Fruit fly (Drosophila melanogaster) whole organism, embryonic: ENCODE results near the gene Sodh2.

Source experiments
- Bdp1 ChIP-seq: fragments of 200-800 bp; sonication (Bioruptor generic); optimal IDR thresholded peaks from 3 replicates; lab custom pipeline; 2016; ENCODE audit warnings: missing biosample characterization, missing genetic modification characterization
- BtbVII ChIP-seq: fragments of 200-800 bp; sonication (Bioruptor generic); optimal IDR thresholded peaks from 3 replicates; lab custom pipeline; 2017; ENCODE audit warnings: missing biosample characterization, mild to moderate bottlenecking, missing genetic modification characterization
- CG10959 ChIP-seq: fragments of 200-800 bp; sonication (Bioruptor generic); IDR thresholded peaks from 2 replicates; pipeline ENCODE4 v1.3.6; 2022; ENCODE audit warnings: missing biosample characterization, missing genetic modification characterization
- CG12659 ChIP-seq: fragments of 200-800 bp; sonication (Bioruptor generic); optimal IDR thresholded peaks from 3 replicates; lab custom pipeline; 2017; ENCODE audit warnings: mild to moderate bottlenecking, missing biosample characterization, missing genetic modification reagents, missing genetic modification characterization
- CG13775 ChIP-seq: fragments of 200-800 bp; sonication (Bioruptor generic); optimal IDR thresholded peaks from 3 replicates; lab custom pipeline; 2017; ENCODE audit warnings: missing biosample characterization, mild to moderate bottlenecking, missing genetic modification characterization
- CG15479 ChIP-seq: fragments of 200-800 bp; sonication (Bioruptor generic); optimal IDR thresholded peaks from 3 replicates; lab custom pipeline; 2019; ENCODE audit warnings: missing biosample characterization, mild to moderate bottlenecking, missing genetic modification characterization, moderate library complexity
- CG17802 ChIP-seq: fragments of 200-800 bp; sonication (Bioruptor generic); optimal IDR thresholded peaks from 2 replicates; lab custom pipeline; 2018; ENCODE audit warnings: missing biosample characterization, mild to moderate bottlenecking, missing genetic modification characterization, moderate library complexity
- CG18262 ChIP-seq: fragments of 200-800 bp; optimal IDR thresholded peaks from 3 replicates; lab custom pipeline; 2019; ENCODE audit warnings: missing biosample characterization, mild to moderate bottlenecking, missing genetic modification characterization, moderate library complexity
- CG2875 ChIP-seq: fragments of 200-800 bp; sonication (Bioruptor generic); optimal IDR thresholded peaks from 2 replicates; lab custom pipeline; 2017; ENCODE audit warnings: missing biosample characterization, mild to moderate bottlenecking, missing genetic modification characterization, missing genetic modification reagents
- CG3065 ChIP-seq: fragments of 200-800 bp; sonication (Bioruptor generic); optimal IDR thresholded peaks from 2 replicates; lab custom pipeline; 2016; ENCODE audit warnings: missing biosample characterization, missing genetic modification characterization
- CG3163 ChIP-seq: fragments of 200-800 bp; sonication (Bioruptor generic); optimal IDR thresholded peaks from 3 replicates; lab custom pipeline; 2016; ENCODE audit warnings: missing biosample characterization, missing genetic modification characterization
- CG6272 ChIP-seq: fragments of 200-800 bp; sonication (Bioruptor generic); IDR thresholded peaks from 2 replicates; pipeline ENCODE4 v1.3.6; 2022; ENCODE audit warnings: missing biosample characterization, missing genetic modification characterization
- CG7963 ChIP-seq: fragments of 200-800 bp; sonication (Bioruptor generic); IDR thresholded peaks from 3 replicates; pipeline ENCODE4 v1.3.6; 2022; ENCODE audit warnings: missing biosample characterization, missing genetic modification characterization; ENCODE audit not compliant: partially characterized antibody
- CG7987 ChIP-seq: fragments of 200-800 bp; sonication (Bioruptor generic); optimal IDR thresholded peaks from 2 replicates; lab custom pipeline; 2018; ENCODE audit warnings: missing biosample characterization, mild to moderate bottlenecking, missing genetic modification characterization, moderate library complexity
- CG8765 ChIP-seq: fragments of 200-800 bp; sonication (Bioruptor generic); IDR thresholded peaks from 2 replicates; pipeline ENCODE4 v1.3.6; 2022; ENCODE audit warnings: missing biosample characterization, missing genetic modification characterization
- CG8944 ChIP-seq: fragments of 200-800 bp; sonication (Bioruptor generic); optimal IDR thresholded peaks from 3 replicates; lab custom pipeline; 2016; ENCODE audit warnings: missing biosample characterization, missing genetic modification characterization
- CG9437 ChIP-seq: fragments of 200-800 bp; sonication (Bioruptor generic); optimal IDR thresholded peaks from 2 replicates; lab custom pipeline; 2018; ENCODE audit warnings: missing biosample characterization, mild to moderate bottlenecking, missing genetic modification characterization
- CG9609 ChIP-seq: fragments of 200-800 bp; sonication (Bioruptor generic); optimal IDR thresholded peaks from 3 replicates; lab custom pipeline; 2016; ENCODE audit warnings: missing biosample characterization, missing genetic modification characterization
- Dip3 ChIP-seq: fragments of 200-800 bp; sonication (Bioruptor generic); optimal IDR thresholded peaks from 3 replicates; lab custom pipeline; 2016; ENCODE audit warnings: missing biosample characterization, missing genetic modification characterization
- Elba2 ChIP-seq: fragments of 200-800 bp; sonication (Bioruptor generic); optimal IDR thresholded peaks from 3 replicates; lab custom pipeline; 2016; ENCODE audit warnings: missing biosample characterization, missing genetic modification characterization
- Hand ChIP-seq: fragments of 200-800 bp; sonication (Bioruptor generic); optimal IDR thresholded peaks from 2 replicates; lab custom pipeline; 2017; ENCODE audit warnings: mild to moderate bottlenecking, missing biosample characterization, missing genetic modification reagents, missing genetic modification characterization
- Hr3 ChIP-seq: fragments of 200-800 bp; sonication (Bioruptor generic); optimal IDR thresholded peaks from 3 replicates; lab custom pipeline; 2016; ENCODE audit warnings: missing biosample characterization, missing genetic modification characterization
- MESR4 ChIP-seq: fragments of 200-800 bp; sonication (Bioruptor generic); optimal IDR thresholded peaks from 2 replicates; lab custom pipeline; 2018; ENCODE audit warnings: missing biosample characterization, mild to moderate bottlenecking, missing genetic modification characterization, moderate library complexity
- Oaz ChIP-seq: fragments of 200-800 bp; sonication (Bioruptor generic); IDR thresholded peaks from 2 replicates; pipeline ENCODE4 v1.3.6; 2022; ENCODE audit warnings: missing biosample characterization, missing genetic modification characterization
- Side ChIP-seq: fragments of 200-800 bp; sonication (Bioruptor generic); optimal IDR thresholded peaks from 2 replicates; lab custom pipeline; 2016; ENCODE audit warnings: missing biosample characterization, missing genetic modification characterization
- Sox100B ChIP-seq: fragments of 200-800 bp; sonication (Bioruptor generic); optimal IDR thresholded peaks from 3 replicates; lab custom pipeline; 2018; ENCODE audit warnings: missing biosample characterization, mild to moderate bottlenecking, missing genetic modification characterization
- Sox102F ChIP-seq: fragments of 200-800 bp; sonication (Bioruptor generic); optimal IDR thresholded peaks from 2 replicates; lab custom pipeline; 2018; ENCODE audit warnings: missing biosample characterization, mild to moderate bottlenecking, missing genetic modification characterization, moderate library complexity
- YL-1 ChIP-seq: fragments of 200-800 bp; sonication (Bioruptor generic); optimal IDR thresholded peaks from 3 replicates; lab custom pipeline; 2017; ENCODE audit warnings: missing biosample characterization, mild to moderate bottlenecking, missing genetic modification characterization
- ara ChIP-seq: fragments of 200-800 bp; sonication (Bioruptor generic); IDR thresholded peaks from 2 replicates; pipeline ENCODE4 v1.3.6; 2022; ENCODE audit warnings: missing biosample characterization, missing genetic modification characterization
- caup ChIP-seq: fragments of 200-800 bp; sonication (Bioruptor generic); optimal IDR thresholded peaks from 3 replicates; lab custom pipeline; 2017; ENCODE audit warnings: missing biosample characterization, mild to moderate bottlenecking, missing genetic modification characterization, moderate library complexity; ENCODE audit not compliant: severe bottlenecking
- chif ChIP-seq, 2 experiments: fragments of 200-800 bp; sonication (Bioruptor generic); optimal IDR thresholded peaks; 3 replicates each; lab custom pipeline; 2016; ENCODE audit warnings: missing biosample characterization in 2 of 2, missing genetic modification characterization in 2 of 2
- crc ChIP-seq: fragments of 200-800 bp; sonication (Bioruptor generic); optimal IDR thresholded peaks from 2 replicates; lab custom pipeline; 2016; ENCODE audit warnings: missing biosample characterization, missing genetic modification characterization
- danr ChIP-seq: fragments of 200-800 bp; sonication (Bioruptor generic); IDR thresholded peaks from 2 replicates; pipeline ENCODE4 v1.3.6; 2022; ENCODE audit warnings: missing biosample characterization, missing genetic modification characterization
- dm ChIP-seq: fragments of 200-800 bp; sonication (Bioruptor generic); optimal IDR thresholded peaks from 3 replicates; lab custom pipeline; 2016; ENCODE audit warnings: missing biosample characterization, missing genetic modification characterization
- dmrt99B ChIP-seq: fragments of 200-800 bp; sonication (Bioruptor generic); optimal IDR thresholded peaks from 2 replicates; lab custom pipeline; 2018; ENCODE audit warnings: missing biosample characterization, mild to moderate bottlenecking, missing genetic modification characterization, moderate library complexity
- en ChIP-seq: fragments of 200-800 bp; sonication (Bioruptor generic); optimal IDR thresholded peaks from 2 replicates; lab custom pipeline; 2016; ENCODE audit warnings: missing biosample characterization, missing genetic modification characterization
- fd102C ChIP-seq: fragments of 200-800 bp; sonication (Bioruptor generic); optimal IDR thresholded peaks from 2 replicates; lab custom pipeline; 2018; ENCODE audit warnings: missing biosample characterization, mild to moderate bottlenecking, missing genetic modification characterization, moderate library complexity
- gem ChIP-seq: fragments of 200-800 bp; sonication (Bioruptor generic); optimal IDR thresholded peaks from 2 replicates; lab custom pipeline; 2019; ENCODE audit warnings: missing biosample characterization, mild to moderate bottlenecking, missing genetic modification characterization, moderate library complexity
- gfzf ChIP-seq: fragments of 200-800 bp; sonication (Bioruptor generic); optimal IDR thresholded peaks from 2 replicates; lab custom pipeline; 2016; ENCODE audit warnings: missing biosample characterization, mild to moderate bottlenecking, missing genetic modification characterization, moderate library complexity
- ham ChIP-seq: fragments of 200-800 bp; sonication (Bioruptor generic); IDR thresholded peaks from 2 replicates; pipeline ENCODE4 v1.3.6; 2022; ENCODE audit warnings: missing biosample characterization, missing genetic modification characterization
- inv ChIP-seq: fragments of 200-800 bp; sonication (Bioruptor generic); IDR thresholded peaks from 2 replicates; pipeline ENCODE4 v1.3.6; 2022; ENCODE audit warnings: missing biosample characterization, missing genetic modification characterization; ENCODE audit not compliant: partially characterized antibody
- lmd ChIP-seq: fragments of 200-800 bp; sonication (Bioruptor generic); IDR thresholded peaks from 2 replicates; pipeline ENCODE4 v1.3.6; 2022; ENCODE audit warnings: missing biosample characterization, missing genetic modification characterization
- nerfin-2 ChIP-seq: fragments of 200-800 bp; sonication (Bioruptor generic); IDR thresholded peaks from 2 replicates; pipeline ENCODE4 v1.3.6; 2022; ENCODE audit warnings: missing biosample characterization, missing genetic modification characterization; ENCODE audit not compliant: partially characterized antibody
- otp ChIP-seq: fragments of 200-800 bp; sonication (Bioruptor generic); IDR thresholded peaks from 3 replicates; pipeline ENCODE4, ENCODE4 v1.3.6; 2022; ENCODE audit warnings: missing biosample characterization, missing genetic modification characterization
- pita ChIP-seq: fragments of 200-800 bp; sonication (Bioruptor generic); optimal IDR thresholded peaks from 2 replicates; lab custom pipeline; 2017; ENCODE audit warnings: missing biosample characterization, mild to moderate bottlenecking, missing genetic modification characterization
- ranshi ChIP-seq: fragments of 200-800 bp; sonication (Bioruptor generic); IDR thresholded peaks from 2 replicates; pipeline ENCODE4 v1.3.6; 2022; ENCODE audit warnings: missing biosample characterization, missing genetic modification characterization
- sima ChIP-seq: fragments of 200-800 bp; sonication (Bioruptor generic); optimal IDR thresholded peaks from 2 replicates; lab custom pipeline; 2016; ENCODE audit warnings: missing biosample characterization, missing genetic modification characterization
- sob ChIP-seq: fragments of 200-800 bp; sonication (Bioruptor generic); IDR thresholded peaks from 2 replicates; pipeline ENCODE4 v1.3.6; 2022; ENCODE audit warnings: missing biosample characterization, missing genetic modification characterization
- tgo ChIP-seq: fragments of 200-800 bp; sonication (Bioruptor generic); IDR thresholded peaks from 3 replicates; pipeline ENCODE4 v1.3.6; 2022; ENCODE audit warnings: missing biosample characterization, missing genetic modification characterization
- wdn ChIP-seq: fragments of 200-800 bp; sonication (Bioruptor generic); IDR thresholded peaks from 2 replicates; pipeline ENCODE4 v1.3.6; 2022; ENCODE audit warnings: missing biosample characterization, missing genetic modification characterization
- zf30C ChIP-seq: fragments of 200-800 bp; sonication (Bioruptor generic); optimal IDR thresholded peaks from 3 replicates; lab custom pipeline; 2018; ENCODE audit warnings: missing biosample characterization, mild to moderate bottlenecking, missing genetic modification characterization

The Sodh2 gene

dm6 chr3R:10852232-10852774, 23.9 kb upstream of the Sodh2 start, which contains the start of gene CG4565 (continued):
- TF ChIP-seq Elba2 (no peak), CG17802 (tag; lab: Kevin White, UChicago) (no peak), gfzf (GFP tag; lab: Kevin White, UChicago) (peak; percentile 68), lmd (GFP tag; lab: Robert Waterston, UW) (no peak), gem (tag; lab: Kevin White, UChicago) (no peak), CG6272 (GFP tag; lab: Robert Waterston, UW) (no peak), CG13775 (GFP tag; lab: Kevin White, UChicago) (no peak), CG18262 (tag; lab: Kevin White, UChicago) (no peak), CG8944 (GFP tag; lab: Kevin White, UChicago) (no peak), CG7987 (GFP tag; lab: Kevin White, UChicago) (peak; percentile 31), CG8765 (GFP tag; lab: Robert Waterston, UW) (no peak), otp (GFP tag; lab: Robert Waterston, UW) (no peak), YL-1 (no peak), Bdp1 (GFP tag; lab: Kevin White, UChicago) (no peak), CG2875 (GFP tag; lab: Kevin White, UChicago) (no peak), wdn (GFP tag; lab: Robert Waterston, UW) (no peak), Dip3 (GFP tag; lab: Kevin White, UChicago) (no peak), CG3163 (no peak), CG12659 (no peak), danr (GFP tag; lab: Robert Waterston, UW) (no peak), CG3065 (no peak), Sox102F (GFP tag; lab: Kevin White, UChicago) (no peak), sima (GFP tag; lab: Kevin White, UChicago) (no peak), CG15479 (no peak), Hr3 (GFP tag; lab: Kevin White, UChicago) (no peak), sob (GFP tag; lab: Robert Waterston, UW) (no peak), en (GFP tag; lab: Kevin White, UChicago) (no peak), MESR4 (GFP tag; lab: Kevin White, UChicago) (no peak), Hand (GFP tag; lab: Kevin White, UChicago) (no peak), nerfin-2 (GFP tag; lab: Robert Waterston, UW) (no peak), tgo (no peak), caup (GFP tag; lab: Kevin White, UChicago) (no peak), CG9437 (GFP tag; lab: Kevin White, UChicago) (no peak), inv (GFP tag; lab: Robert Waterston, UW) (no peak), dm (no peak), ara (GFP tag; lab: Robert Waterston, UW) (no peak), zf30C (GFP tag; lab: Kevin White, UChicago) (peak; percentile 9), fd102C (GFP tag; lab: Kevin White, UChicago) (no peak), dmrt99B (tag; lab: Kevin White, UChicago) (no peak), Sox100B (GFP tag; lab: Kevin White, UChicago) (no peak), chif (GFP tag; optimal IDR thresholded peaks at IDR 0.05; lab: Kevin White, UChicago) (no peak), ham (no peak), BtbVII (no peak), Oaz (no peak), CG10959 (no peak), pita (GFP tag; lab: Kevin White, UChicago) (no peak), CG9609 (GFP tag; lab: Kevin White, UChicago) (no peak), ranshi (no peak), crc (GFP tag; lab: Kevin White, UChicago) (no peak), CG7963 (GFP tag; lab: Robert Waterston, UW) (no peak), Side (GFP tag; lab: Kevin White, UChicago) (no peak)
